Worm (Caenorhabditis elegans): ENCODE data around the gene clec-216.

clec-216 gene

DNA sequence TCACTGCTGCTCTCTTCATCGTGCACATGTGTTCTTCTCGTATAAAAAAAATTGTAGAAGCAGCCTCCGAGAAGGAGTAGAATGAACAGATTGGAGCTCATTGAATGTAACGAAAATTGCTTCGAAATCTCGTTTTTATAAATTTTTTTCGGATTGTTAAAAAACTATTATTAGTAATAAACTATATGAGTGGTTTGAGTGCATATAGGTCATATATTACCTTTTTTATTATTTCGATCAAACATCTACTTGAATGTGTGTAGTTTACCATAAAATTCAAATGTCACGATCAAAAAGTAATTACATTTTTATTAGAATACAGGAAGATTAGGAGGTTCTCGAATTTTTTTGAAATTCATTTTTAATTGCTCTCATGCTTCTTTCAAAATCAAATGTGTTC is at the start of gene clec-216:
clec-216 (minus strand) TSS at position 101 of the 400 bp plus-strand sequence.
- TF ChIP-seq lin-26 (GFP tag; IDR thresholded peaks at IDR 0.05) = no peak
- TF ChIP-seq rpc-1 (optimal IDR thresholded peaks at IDR 0.05) = no peak
- no peak for TF ChIP-seq rpc-1 (tag; optimal IDR thresholded peaks at IDR 0.05)
- TF ChIP-seq K12H6.12 (tag; optimal IDR thresholded peaks at IDR 0.05) = no peak
- no peak for TF ChIP-seq snpc-4 (GFP tag; optimal IDR thresholded peaks at IDR 0.05)
- TF ChIP-seq snpc-4 (tag; optimal IDR thresholded peaks at IDR 0.05) = no peak
- no peak for TF ChIP-seq F39B2.1 (GFP tag; IDR thresholded peaks at IDR 0.05)
- no peak for TF ChIP-seq efl-1 (GFP tag; optimal IDR thresholded peaks at IDR 0.05)
- no peak for TF ChIP-seq lsy-27 (tag; optimal IDR thresholded peaks at IDR 0.05; ENCODE audit: borderline replicate concordance, insufficient read depth)
- TF ChIP-seq F57A8.1 (GFP tag; optimal IDR thresholded peaks at IDR 0.05) = no peak
- no peak for TF ChIP-seq madf-3 (GFP tag; IDR thresholded peaks at IDR 0.05)
- TF ChIP-seq zfh-2 (GFP tag; conservative IDR thresholded peaks at IDR 0.05) = no peak
- TF ChIP-seq madf-8 (GFP tag; conservative IDR thresholded peaks at IDR 0.05) = no peak
- no peak for TF ChIP-seq B0261.1 (tag; optimal IDR thresholded peaks at IDR 0.05)
- TF ChIP-seq egl-18 (GFP tag; IDR thresholded peaks at IDR 0.05) = no peak
- no peak for TF ChIP-seq somi-1 (GFP tag; optimal IDR thresholded peaks at IDR 0.05)
- no peak for TF ChIP-seq bed-2 (GFP tag; IDR thresholded peaks at IDR 0.05)
- TF ChIP-seq Y79H2A.3 (GFP tag; conservative IDR thresholded peaks at IDR 0.05) = no peak
- TF ChIP-seq tbx-9 (tag; optimal IDR thresholded peaks at IDR 0.05; ENCODE audit: borderline replicate concordance) = no peak
- TF ChIP-seq him-1 (tag; optimal IDR thresholded peaks at IDR 0.05) = no peak

DNA sequence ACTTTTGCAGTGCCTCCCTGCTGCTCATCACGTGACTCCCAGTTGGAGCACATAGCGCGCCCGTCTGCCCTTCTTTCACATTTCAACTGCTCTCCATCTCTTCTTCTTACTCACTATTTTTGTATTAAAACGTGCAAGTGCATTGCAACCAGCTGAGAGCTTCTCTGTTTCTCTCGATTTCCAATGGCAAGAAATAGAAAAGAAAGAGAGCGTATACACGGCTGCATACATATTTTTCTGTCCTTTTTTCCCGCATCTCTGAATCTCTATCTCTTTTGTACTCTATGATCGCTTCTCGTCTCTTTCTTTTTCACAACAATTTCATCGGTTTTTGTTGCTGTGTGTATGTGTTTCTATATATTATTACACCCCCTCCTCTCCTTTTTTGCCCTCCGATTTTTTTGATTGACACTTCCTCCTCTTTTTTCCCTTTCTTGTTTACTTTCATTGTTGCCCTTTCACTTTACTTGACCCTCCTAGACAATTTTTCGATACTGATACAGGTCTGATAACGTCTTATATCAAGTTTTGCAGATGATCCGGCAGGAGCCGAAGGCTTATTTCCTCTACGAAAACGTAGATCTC is 48.3 kb upstream of the clec-216 start, which contains the start of gene Y97E10AR.1:
Y97E10AR.1 (plus strand) TSS at position 535 of the 585 bp plus-strand sequence.
- TF ChIP-seq zfh-2 (GFP tag; conservative IDR thresholded peaks at IDR 0.05) (0 out of 2 replicates have a peak, but pooled peaks have one; percentile 5), nhr-90 (tag; optimal IDR thresholded peaks at IDR 0.05) (peak; percentile 58), snpc-3.4 (tag; optimal IDR thresholded peaks at IDR 0.05) (peak; percentile 1), cebp-1 (GFP tag; IDR thresholded peaks at IDR 0.05) (no peak), cebp-1 (tag; optimal IDR thresholded peaks at IDR 0.05) (peak; percentile 88), athp-1 (tag; optimal IDR thresholded peaks at IDR 0.05) (no peak), let-526 (GFP tag; IDR thresholded peaks at IDR 0.05) (0 out of 2 replicates have a peak, but pooled peaks have one; percentile 12), bed-1 (GFP tag; IDR thresholded peaks at IDR 0.05) (no peak), unc-62 (GFP tag; optimal IDR thresholded peaks at IDR 0.05) (peak; percentile 78), snpc-4 (GFP tag; optimal IDR thresholded peaks at IDR 0.05) (no peak), snpc-4 (tag; optimal IDR thresholded peaks at IDR 0.05) (peak; percentile 29 to 51 (median 40)), nhr-80 (tag; optimal IDR thresholded peaks at IDR 0.05) (peak; percentile 98), pha-4 (tag; optimal IDR thresholded peaks at IDR 0.05) (peak; percentile 58), aptf-2 (GFP tag; conservative IDR thresholded peaks at IDR 0.05) (no peak), pbrm-1 (GFP tag; IDR thresholded peaks at IDR 0.05) (peak; percentile 57), ztf-6 (GFP tag; IDR thresholded peaks at IDR 0.05) (no peak), hmg-1.2 (GFP tag; IDR thresholded peaks at IDR 0.05) (peak; percentile 77), attf-5 (GFP tag; optimal IDR thresholded peaks at IDR 0.05) (peak; percentile 85), lin-40 (tag; optimal IDR thresholded peaks at IDR 0.05) (peak; percentile 84), lin-35 (GFP tag; optimal IDR thresholded peaks at IDR 0.05) (peak in 1 of 3 experiments; percentile 80), nfyb-1 (GFP tag; IDR thresholded peaks at IDR 0.05) (peak; percentile 49; the same call in 1 of the 2 replicates), sdz-38 (tag; optimal IDR thresholded peaks at IDR 0.05) (no peak), ztf-18 (tag; optimal IDR thresholded peaks at IDR 0.05) (peak; percentile 49), Y53F4B.3 (GFP tag; IDR thresholded peaks at IDR 0.05) (no peak), egrh-3 (GFP tag; IDR thresholded peaks at IDR 0.05) (peak; percentile 8; the same call in 1 of the 2 replicates), madf-3 (GFP tag; IDR thresholded peaks at IDR 0.05) (0 out of 2 replicates have a peak, but pooled peaks have one; percentile 30), Y53G8AR.9 (GFP tag; conservative IDR thresholded peaks at IDR 0.05) (0 out of 2 replicates have a peak, but pooled peaks have one; percentile 68), madf-10 (tag; optimal IDR thresholded peaks at IDR 0.05) (peak; percentile 29), cebp-2 (GFP tag; IDR thresholded peaks at IDR 0.05) (no peak), ets-4 (GFP tag; optimal IDR thresholded peaks at IDR 0.05) (peak; percentile 52), B0035.1 (tag; optimal IDR thresholded peaks at IDR 0.05) (no peak)

Data from whole organism, young adult.